Worm (Caenorhabditis elegans): ENCODE results near the gene clec-207.
A peak's percentile ranks its signal among the peaks of the same experiment; 100 is the strongest.

The clec-207 gene

ce11 chrV:2126996-2127585 lies 31.2 kb downstream of the clec-207 start, which contains the start of gene ldp-1:
Gene ldp-1, plus strand, starts transcription at chrV:2127535.
- TF ChIP-seq hlh-13 (GFP tag; optimal IDR thresholded peaks at IDR 0.05) (no peak), elt-4 (tag; optimal IDR thresholded peaks at IDR 0.05) (no peak), fax-1 (tag; optimal IDR thresholded peaks at IDR 0.05) (peak; percentile 55), eyg-1 (tag; optimal IDR thresholded peaks at IDR 0.05) (no peak), ceh-2 (tag; optimal IDR thresholded peaks at IDR 0.05) (peak; percentile 76), fkh-10 (GFP tag; optimal IDR thresholded peaks at IDR 0.05) (no peak), pha-2 (tag; optimal IDR thresholded peaks at IDR 0.05) (no peak), ceh-14 (tag; optimal IDR thresholded peaks at IDR 0.05) (peak; percentile 7), ceh-48 (tag; optimal IDR thresholded peaks at IDR 0.05) (no peak), rnt-1 (tag; optimal IDR thresholded peaks at IDR 0.05) (peak; percentile 39), ceh-34 (tag; optimal IDR thresholded peaks at IDR 0.05) (peak; percentile 8), ets-4 (tag; optimal IDR thresholded peaks at IDR 0.05) (peak; percentile 71), ceh-31 (tag; optimal IDR thresholded peaks at IDR 0.05) (peak; percentile 89), dmd-4 (tag; optimal IDR thresholded peaks at IDR 0.05; ENCODE audit: borderline replicate concordance) (no peak), pha-4 (tag; optimal IDR thresholded peaks at IDR 0.05) (no peak), hlh-15 (tag; optimal IDR thresholded peaks at IDR 0.05) (no peak), tbx-7 (tag; optimal IDR thresholded peaks at IDR 0.05) (peak; percentile 76), K09A11.1 (tag; optimal IDR thresholded peaks at IDR 0.05; ENCODE audit: insufficient read depth) (no peak), F13H6.1 (tag; optimal IDR thresholded peaks at IDR 0.05) (no peak), C08G9.2 (tag; optimal IDR thresholded peaks at IDR 0.05) (peak; percentile 92), ref-2 (tag; optimal IDR thresholded peaks at IDR 0.05) (peak; percentile 63), tbx-2 (tag; optimal IDR thresholded peaks at IDR 0.05) (peak; percentile 70), K02D7.2 (tag; optimal IDR thresholded peaks at IDR 0.05) (no peak), sdc-2 (tag; optimal IDR thresholded peaks at IDR 0.05) (no peak), hlh-8 (tag; optimal IDR thresholded peaks at IDR 0.05) (peak; percentile 3), T23F11.4 (GFP tag; optimal IDR thresholded peaks at IDR 0.05) (no peak), nhr-11 (tag; optimal IDR thresholded peaks at IDR 0.05) (no peak), unc-42 (tag; optimal IDR thresholded peaks at IDR 0.05) (peak; percentile 25), zip-5 (tag; optimal IDR thresholded peaks at IDR 0.05) (peak; percentile 48), unc-3 (GFP tag; conservative IDR thresholded peaks at IDR 0.05) (no peak), unc-3 (tag; optimal IDR thresholded peaks at IDR 0.05) (peak; percentile 19), mec-3 (tag; optimal IDR thresholded peaks at IDR 0.05; ENCODE audit: borderline replicate concordance) (peak; percentile 69), gmeb-2 (tag; optimal IDR thresholded peaks at IDR 0.05) (no peak), odd-2 (tag; optimal IDR thresholded peaks at IDR 0.05) (no peak), npax-4 (tag; optimal IDR thresholded peaks at IDR 0.05) (no peak)

ce11 chrV:2132675-2133074 lies 36.8 kb downstream of the clec-207 start:
- TF ChIP-seq pag-3 (tag; optimal IDR thresholded peaks at IDR 0.05; ENCODE audit: borderline replicate concordance) (no peak), ttx-3 (tag; optimal IDR thresholded peaks at IDR 0.05) (no peak)

DNA sequence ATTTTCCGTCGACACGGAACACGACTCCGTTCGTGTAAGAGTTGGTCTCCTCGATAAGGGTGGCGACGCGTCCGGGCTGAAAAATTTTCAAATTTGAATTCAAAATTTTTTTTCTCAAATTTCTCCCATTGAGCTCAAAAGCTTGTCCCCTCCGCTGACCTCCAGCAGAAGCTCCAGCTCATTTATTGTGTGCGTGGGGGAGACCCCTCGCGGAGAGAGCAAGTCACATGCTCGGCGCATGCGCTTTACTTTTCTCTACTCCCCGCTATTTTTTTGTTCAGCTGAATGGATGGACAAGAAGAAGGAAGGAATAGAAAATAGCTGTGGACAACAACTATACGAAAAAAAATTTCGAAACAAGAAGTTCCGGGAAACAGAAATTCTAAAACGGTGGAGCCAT lies 37.6 kb downstream of the clec-207 start:
- TF ChIP-seq nfya-1 (tag; optimal IDR thresholded peaks at IDR 0.05), result peak; percentile 39
- TF ChIP-seq ceh-18 (tag; optimal IDR thresholded peaks at IDR 0.05), result peak; percentile 67
- TF ChIP-seq tbx-2 (tag; optimal IDR thresholded peaks at IDR 0.05), result peak; percentile 30
- TF ChIP-seq unc-3 (GFP tag; conservative IDR thresholded peaks at IDR 0.05), result no peak
- TF ChIP-seq unc-3 (tag; optimal IDR thresholded peaks at IDR 0.05), result no peak
- TF ChIP-seq hlh-30 (tag; optimal IDR thresholded peaks at IDR 0.05; ENCODE audit: insufficient read depth), result peak; percentile 71
- peak; percentile 0 for TF ChIP-seq unc-42 (tag; optimal IDR thresholded peaks at IDR 0.05)
- TF ChIP-seq ceh-31 (tag; optimal IDR thresholded peaks at IDR 0.05), result peak; percentile 62
- TF ChIP-seq ref-2 (tag; optimal IDR thresholded peaks at IDR 0.05), result peak; percentile 50
- TF ChIP-seq mec-3 (tag; optimal IDR thresholded peaks at IDR 0.05; ENCODE audit: borderline replicate concordance), result no peak
